Worm (Caenorhabditis elegans) whole organism, young adult: ENCODE data around the gene F20D6.6.

Source experiments
- B0019.2 ChIP-seq: fragments of 200-800 bp; sonication (Bioruptor generic); conservative IDR thresholded peaks from 2 replicates; pipeline ENCODE4 v1.3.6; 2022; ENCODE audit warnings: missing genetic modification reagents, missing genetic modification characterization, missing compliant biosample characterization
- B0336.3 ChIP-seq: fragments of 200-800 bp; sonication (Bioruptor generic); IDR thresholded peaks from 2 replicates; pipeline ENCODE4 v1.3.6; 2022; ENCODE audit warnings: missing genetic modification characterization, missing compliant biosample characterization
- C17E4.6 ChIP-seq: fragments of 200-800 bp; sonication (Bioruptor generic); IDR thresholded peaks from 2 replicates; pipeline ENCODE4 v1.3.6; 2022; ENCODE audit warnings: missing genetic modification reagents, missing genetic modification characterization, missing compliant biosample characterization
- F22D6.2 ChIP-seq: sonication (generic microtip); optimal IDR thresholded peaks from 2 replicates; lab custom pipeline; 2016; ENCODE audit warnings: mild to moderate bottlenecking, missing genetic modification characterization, missing compliant biosample characterization
- F33H1.4 ChIP-seq: fragments of 200-800 bp; sonication (Bioruptor generic); IDR thresholded peaks from 2 replicates; pipeline ENCODE4 v1.3.6; 2022; ENCODE audit warnings: missing genetic modification reagents, missing genetic modification characterization, missing compliant biosample characterization
- F49E8.2 ChIP-seq: sonication (generic microtip); optimal IDR thresholded peaks from 3 replicates; lab custom pipeline; 2017; ENCODE audit warnings: missing genetic modification characterization, mild to moderate bottlenecking, missing compliant biosample characterization, antibody characterized with exemption, moderate library complexity; ENCODE audit not compliant: insufficient read depth
- F52B5.7 ChIP-seq: sonication (generic microtip); optimal IDR thresholded peaks from 2 replicates; lab custom pipeline; 2016; ENCODE audit warnings: mild to moderate bottlenecking, missing genetic modification characterization, missing compliant biosample characterization
- F55B11.4 ChIP-seq: sonication (generic microtip); optimal IDR thresholded peaks from 2 replicates; lab custom pipeline; 2016; ENCODE audit warnings: missing compliant biosample characterization, missing genetic modification characterization, borderline replicate concordance; ENCODE audit not compliant: insufficient read depth
- Y53G8AR.9 ChIP-seq: fragments of 200-800 bp; sonication (Bioruptor generic); conservative IDR thresholded peaks from 2 replicates; pipeline ENCODE4 v1.3.6; 2022; ENCODE audit warnings: missing genetic modification reagents, missing genetic modification characterization, missing compliant biosample characterization
- Y67H2A.10 ChIP-seq: fragments of 200-800 bp; sonication (Bioruptor generic); conservative IDR thresholded peaks from 2 replicates; pipeline ENCODE4 v1.3.6; 2022; ENCODE audit warnings: missing genetic modification reagents, missing genetic modification characterization, missing compliant biosample characterization
- ZK185.1 ChIP-seq: sonication (generic microtip); optimal IDR thresholded peaks from 2 replicates; lab custom pipeline; 2016; ENCODE audit warnings: mild to moderate bottlenecking, missing genetic modification characterization, missing compliant biosample characterization; ENCODE audit not compliant: poor library complexity, severe bottlenecking
- ama-1 ChIP-seq, 3 experiments: fragments of 150-350 bp in 1 of 3; sonication (generic microtip) in 2 of 3; optimal IDR thresholded peaks; 2 replicates each; lab custom pipeline; 2014 to 2018; ENCODE audit warnings: missing biosample characterization in 2 of 3, missing genetic modification characterization in 2 of 3, missing genetic modification reagents in 2 of 3
- attf-3 ChIP-seq: fragments of 200-800 bp; sonication (Bioruptor generic); conservative IDR thresholded peaks from 2 replicates; pipeline ENCODE4 v1.3.6; 2022; ENCODE audit warnings: missing genetic modification reagents, missing genetic modification characterization, missing compliant biosample characterization
- bed-2 ChIP-seq: fragments of 200-800 bp; sonication (Bioruptor generic); IDR thresholded peaks from 2 replicates; pipeline ENCODE4 v1.3.6; 2022; ENCODE audit warnings: missing genetic modification reagents, missing genetic modification characterization, missing compliant biosample characterization
- ccch-3 ChIP-seq: fragments of 200-800 bp; sonication (Bioruptor generic); optimal IDR thresholded peaks from 2 replicates; lab custom pipeline; 2018; ENCODE audit warnings: mild to moderate bottlenecking, missing genetic modification characterization, missing compliant biosample characterization
- ceh-27 ChIP-seq: fragments of 200-800 bp; sonication (Bioruptor generic); optimal IDR thresholded peaks from 2 replicates; lab custom pipeline; 2018; ENCODE audit warnings: mild to moderate bottlenecking, missing genetic modification characterization, moderate library complexity, missing compliant biosample characterization
- ceh-79 ChIP-seq: sonication (generic microtip); optimal IDR thresholded peaks from 2 replicates; lab custom pipeline; 2017; ENCODE audit warnings: mild to moderate bottlenecking, missing genetic modification characterization, missing compliant biosample characterization
- chd-7 ChIP-seq: sonication (generic microtip); optimal IDR thresholded peaks from 2 replicates; lab custom pipeline; 2016; ENCODE audit warnings: mild to moderate bottlenecking, missing genetic modification characterization, moderate library complexity, missing compliant biosample characterization
- dox-1 ChIP-seq: fragments of 200-800 bp; sonication (Bioruptor generic); IDR thresholded peaks from 2 replicates; pipeline ENCODE4 v1.3.6; 2022; ENCODE audit warnings: missing genetic modification reagents, missing genetic modification characterization, missing compliant biosample characterization
- dpl-1 ChIP-seq: fragments of 150-350 bp; optimal IDR thresholded peaks from 2 replicates; lab custom pipeline; 2014; ENCODE audit warnings: missing biosample characterization, missing genetic modification reagents, missing genetic modification characterization
- efl-1 ChIP-seq: fragments of 150-350 bp; optimal IDR thresholded peaks from 2 replicates; lab custom pipeline; 2014; ENCODE audit warnings: missing biosample characterization, missing genetic modification reagents, missing genetic modification characterization
- egl-18 ChIP-seq: fragments of 200-800 bp; sonication (Bioruptor generic); IDR thresholded peaks from 2 replicates; pipeline ENCODE4 v1.3.6; 2022; ENCODE audit warnings: missing genetic modification reagents, missing genetic modification characterization, missing compliant biosample characterization
- egrh-3 ChIP-seq: fragments of 200-800 bp; sonication (Bioruptor generic); IDR thresholded peaks from 2 replicates; pipeline ENCODE4 v1.3.6; 2022; ENCODE audit warnings: missing genetic modification reagents, missing genetic modification characterization, missing compliant biosample characterization
- ets-4 ChIP-seq: fragments of 200-800 bp; sonication (Bioruptor generic); optimal IDR thresholded peaks from 2 replicates; lab custom pipeline; 2018; ENCODE audit warnings: mild to moderate bottlenecking, missing genetic modification characterization, missing compliant biosample characterization
- hlh-26 ChIP-seq: fragments of 200-800 bp; sonication (Bioruptor generic); conservative IDR thresholded peaks from 2 replicates; pipeline ENCODE4 v1.3.6; 2022; ENCODE audit warnings: missing genetic modification reagents, missing genetic modification characterization, missing compliant biosample characterization
- lin-40 ChIP-seq: sonication (generic microtip); optimal IDR thresholded peaks from 2 replicates; lab custom pipeline; 2016; ENCODE audit warnings: missing genetic modification characterization, mild to moderate bottlenecking, missing compliant biosample characterization, missing genotype, missing genetic modification reagents
- madf-10 ChIP-seq: sonication (generic microtip); optimal IDR thresholded peaks from 2 replicates; lab custom pipeline; 2016; ENCODE audit warnings: mild to moderate bottlenecking, missing genetic modification characterization, missing compliant biosample characterization
- madf-3 ChIP-seq: fragments of 200-800 bp; sonication (Bioruptor generic); IDR thresholded peaks from 2 replicates; pipeline ENCODE4 v1.3.6; 2022; ENCODE audit warnings: missing genetic modification reagents, missing genetic modification characterization, missing compliant biosample characterization
- madf-6 ChIP-seq: fragments of 200-800 bp; sonication (Bioruptor generic); IDR thresholded peaks from 2 replicates; pipeline ENCODE4 v1.3.6; 2022; ENCODE audit warnings: missing genetic modification reagents, missing genetic modification characterization, missing compliant biosample characterization
- mes-4 ChIP-seq: sonication (generic microtip); optimal IDR thresholded peaks from 2 replicates; lab custom pipeline; 2016; ENCODE audit warnings: missing genotype, missing genetic modification characterization, missing compliant biosample characterization
- mxl-1 ChIP-seq: sonication (generic microtip); optimal IDR thresholded peaks from 2 replicates; lab custom pipeline; 2016; ENCODE audit warnings: missing genetic modification characterization, missing compliant biosample characterization
- pbrm-1 ChIP-seq: fragments of 200-800 bp; sonication (Bioruptor generic); IDR thresholded peaks from 2 replicates; pipeline ENCODE4 v1.3.6; 2022; ENCODE audit warnings: missing genetic modification reagents, missing genetic modification characterization, missing compliant biosample characterization
- pha-4 ChIP-seq: fragments of 150-350 bp; sonication (generic microtip); optimal IDR thresholded peaks from 2 replicates; lab custom pipeline; 2014; ENCODE audit warnings: missing biosample characterization, missing genetic modification reagents, missing genetic modification characterization
- rcor-1 ChIP-seq: fragments of 200-800 bp; sonication (Bioruptor generic); IDR thresholded peaks from 2 replicates; pipeline ENCODE4 v1.3.6; 2022; ENCODE audit warnings: missing genetic modification reagents, missing genetic modification characterization, missing compliant biosample characterization
- repo-1 ChIP-seq: sonication (generic microtip); optimal IDR thresholded peaks from 2 replicates; lab custom pipeline; 2017; ENCODE audit warnings: mild to moderate bottlenecking, missing genetic modification characterization, missing compliant biosample characterization
- sea-2 ChIP-seq: fragments of 200-800 bp; sonication (Bioruptor generic); IDR thresholded peaks from 2 replicates; pipeline ENCODE4 v1.3.6; 2022; ENCODE audit warnings: missing genetic modification characterization, missing compliant biosample characterization
- snpc-1.1 ChIP-seq: sonication (generic microtip); optimal IDR thresholded peaks from 2 replicates; lab custom pipeline; 2017; ENCODE audit warnings: missing genetic modification characterization, mild to moderate bottlenecking, missing compliant biosample characterization, antibody characterized with exemption, moderate library complexity, missing genotype, missing genetic modification reagents; ENCODE audit not compliant: insufficient read depth
- unc-130 ChIP-seq: sonication (generic microtip); optimal IDR thresholded peaks from 2 replicates; lab custom pipeline; 2016; ENCODE audit warnings: missing genetic modification reagents, missing genetic modification characterization, missing compliant biosample characterization
- ztf-18 ChIP-seq: sonication (generic microtip); optimal IDR thresholded peaks from 2 replicates; lab custom pipeline; 2016; ENCODE audit warnings: missing genotype, mild to moderate bottlenecking, missing genetic modification characterization, missing compliant biosample characterization
- ztf-25 ChIP-seq: fragments of 200-800 bp; sonication (Bioruptor generic); IDR thresholded peaks from 2 replicates; pipeline ENCODE4 v1.3.6; 2022; ENCODE audit warnings: missing genetic modification reagents, missing genetic modification characterization, missing compliant biosample characterization
- ztf-6 ChIP-seq: fragments of 200-800 bp; sonication (Bioruptor generic); IDR thresholded peaks from 2 replicates; pipeline ENCODE4 v1.3.6; 2022; ENCODE audit warnings: missing genetic modification reagents, missing genetic modification characterization, missing compliant biosample characterization

The F20D6.6 gene

DNA sequence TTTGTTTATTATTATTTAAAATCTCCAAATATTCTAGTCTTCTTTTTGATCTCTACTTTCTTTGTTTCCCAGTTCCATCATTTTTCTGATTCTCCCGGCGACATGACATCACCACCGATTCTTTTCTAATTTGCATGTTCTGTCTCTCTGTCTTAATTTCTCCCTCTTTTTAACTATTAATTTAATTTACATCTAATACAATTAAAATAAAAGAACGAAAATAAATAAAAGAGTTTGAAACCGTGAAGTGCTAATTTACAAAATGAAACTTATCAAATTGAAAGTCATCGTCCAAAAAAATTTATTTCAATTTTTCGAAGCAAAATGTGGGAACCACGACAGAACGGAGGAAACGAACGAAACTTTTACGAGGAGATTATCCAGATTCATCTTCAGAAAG lies at the start of gene F20D6.6:
Gene F20D6.6 (plus strand): TSS at position 301 of the 400 bp plus-strand sequence.
- no peak for TF ChIP-seq chd-7 (tag; lab: Kevin White, UChicago)
- TF ChIP-seq lin-40 = no peak
- no peak for TF ChIP-seq F22D6.2 (tag; lab: Kevin White, UChicago)
- no peak for TF ChIP-seq mxl-1
- no peak for TF ChIP-seq sea-2 (GFP tag; lab: Robert Waterston, UW)
- TF ChIP-seq Y53G8AR.9 (GFP tag; lab: Robert Waterston, UW) = no peak
- TF ChIP-seq rcor-1 (GFP tag; lab: Robert Waterston, UW) = no peak
- no peak for TF ChIP-seq ztf-18 (tag; lab: Kevin White, UChicago)
- no peak for TF ChIP-seq ccch-3 (GFP tag; lab: Kevin White, UChicago)
- no peak for TF ChIP-seq ceh-79
- no peak for TF ChIP-seq ztf-6 (GFP tag; lab: Robert Waterston, UW)
- TF ChIP-seq pbrm-1 (GFP tag; lab: Robert Waterston, UW) = no peak
- TF ChIP-seq bed-2 (GFP tag; lab: Robert Waterston, UW) = no peak
- no peak for TF ChIP-seq B0336.3 (GFP tag; lab: Robert Waterston, UW)
- TF ChIP-seq ets-4 (GFP tag; lab: Kevin White, UChicago) = no peak
- TF ChIP-seq B0019.2 = no peak
- no peak for TF ChIP-seq madf-10 (tag; lab: Kevin White, UChicago)

DNA sequence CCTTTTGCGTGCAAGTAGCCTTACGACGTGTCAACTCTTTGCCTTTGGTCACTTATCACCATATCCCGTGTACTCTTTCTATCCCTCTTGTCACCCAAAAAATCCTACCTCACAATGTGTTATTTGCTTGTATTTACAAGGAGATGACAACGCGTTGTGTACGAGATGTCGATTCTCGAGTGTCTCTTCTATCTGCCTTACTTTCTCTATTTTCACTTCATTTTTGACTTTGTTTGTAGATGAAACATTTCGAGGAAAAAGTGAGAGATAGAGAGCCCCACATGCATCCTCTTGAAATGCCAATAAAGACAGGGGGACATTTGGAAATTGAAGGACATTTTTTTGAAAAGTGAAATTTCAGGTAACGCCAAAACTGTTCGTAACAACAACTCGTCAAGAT lies 48.9 kb upstream of the F20D6.6 start:
- TF ChIP-seq ztf-25 (GFP tag; lab: Robert Waterston, UW) (no peak), hlh-26 (GFP tag; lab: Robert Waterston, UW) (no peak), ceh-27 (GFP tag; lab: Kevin White, UChicago) (no peak), pha-4 (tag; lab: Kevin White, UChicago) (no peak), F22D6.2 (tag; lab: Kevin White, UChicago) (no peak), ccch-3 (GFP tag; lab: Kevin White, UChicago) (no peak), F52B5.7 (tag; lab: Kevin White, UChicago) (no peak), pbrm-1 (GFP tag; lab: Robert Waterston, UW) (no peak), ets-4 (GFP tag; lab: Kevin White, UChicago) (no peak), unc-130 (no peak), egl-18 (GFP tag; lab: Robert Waterston, UW) (no peak), mes-4 (no peak), ZK185.1 (tag; lab: Kevin White, UChicago) (no peak), snpc-1.1 (no peak), F49E8.2 (no peak), Y67H2A.10 (no peak), F33H1.4 (GFP tag; lab: Robert Waterston, UW) (no peak)
- TF ChIP-seq, all 124 proteins: peak for 0

DNA sequence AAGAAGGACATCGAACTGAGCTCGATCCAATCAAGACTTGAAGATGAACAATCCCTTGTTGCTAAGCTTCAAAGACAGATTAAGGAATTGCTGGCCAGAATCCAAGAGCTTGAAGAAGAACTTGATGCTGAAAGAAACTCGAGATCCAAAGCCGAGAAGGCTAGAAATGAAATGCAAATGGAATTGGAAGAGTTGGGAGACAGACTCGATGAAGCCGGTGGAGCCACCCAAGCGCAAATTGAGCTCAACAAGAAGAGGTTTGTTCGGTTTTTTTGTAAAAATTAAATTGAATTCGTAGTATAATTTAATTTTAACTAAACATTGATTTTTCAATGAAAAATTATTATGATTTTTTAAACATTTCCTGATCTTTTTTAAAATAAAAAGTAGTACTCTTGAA lies 45.2 kb upstream of the F20D6.6 start:
- TF ChIP-seq madf-6 (GFP tag; lab: Robert Waterston, UW) (no peak), attf-3 (no peak), chd-7 (tag; lab: Kevin White, UChicago) (no peak), hlh-26 (GFP tag; lab: Robert Waterston, UW) (no peak), dox-1 (GFP tag; lab: Robert Waterston, UW) (no peak), ama-1 (optimal IDR thresholded peaks at IDR 0.05; lab: Kevin White, UChicago) (no peak), ama-1 (GFP tag; optimal IDR thresholded peaks at IDR 0.05; lab: Kevin White, UChicago) (no peak), C17E4.6 (GFP tag; lab: Robert Waterston, UW) (no peak), repo-1 (tag; lab: Kevin White, UChicago) (no peak), dpl-1 (GFP tag; lab: Kevin White, UChicago) (no peak), F55B11.4 (no peak), egrh-3 (GFP tag; lab: Robert Waterston, UW) (no peak), madf-3 (no peak), efl-1 (no peak), ets-4 (GFP tag; lab: Kevin White, UChicago) (no peak)
